Worm (Caenorhabditis elegans): ENCODE data around the gene srbc-42.
"Not testable (repeated sequence)": the region's sequence is repeated elsewhere in the genome, so short reads cannot be mapped to it uniquely, and the experiment has no call there.

srbc-42 gene

DNA sequence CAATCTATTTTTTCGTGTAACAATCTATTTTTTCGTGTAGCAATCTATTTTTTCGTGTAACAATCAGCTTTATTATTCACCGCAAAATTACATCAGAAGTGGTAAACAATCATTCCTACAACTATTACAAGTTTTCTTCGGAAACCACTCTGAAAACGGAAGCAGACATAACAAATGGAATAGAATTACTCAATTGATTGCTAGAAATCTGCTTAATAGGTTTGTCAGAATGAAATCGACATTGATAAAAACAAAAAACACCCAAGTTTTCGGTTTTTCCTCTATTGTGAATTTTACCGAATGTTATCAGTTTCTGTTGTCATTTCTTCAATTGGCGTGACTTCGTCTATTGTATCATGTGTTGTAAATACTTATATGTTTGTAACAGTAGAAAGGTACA, 44.2 kb downstream of the srbc-42 start, which contains the start of gene srbc-20:
Gene srbc-20, plus strand, starts transcription at position 301 of the 400 bp plus-strand sequence.
- no peak for TF ChIP-seq T22C8.4 (GFP tag; IDR thresholded peaks at IDR 0.05)
- TF ChIP-seq ztf-29 (GFP tag; IDR thresholded peaks at IDR 0.05) = no peak
- no peak for TF ChIP-seq flt-1 (GFP tag; IDR thresholded peaks at IDR 0.05)
- TF ChIP-seq med-1 (GFP tag; optimal IDR thresholded peaks at IDR 0.05; ENCODE audit: insufficient read depth) = no peak
- no peak for TF ChIP-seq klf-2 (GFP tag; conservative IDR thresholded peaks at IDR 0.05)
- TF ChIP-seq ztf-23 (GFP tag; IDR thresholded peaks at IDR 0.05) = no peak
- no peak for TF ChIP-seq tab-1 (GFP tag; IDR thresholded peaks at IDR 0.05)
- no peak for TF ChIP-seq cog-1 (tag; optimal IDR thresholded peaks at IDR 0.05)
- no peak for TF ChIP-seq ref-1 (GFP tag; conservative IDR thresholded peaks at IDR 0.05)

DNA sequence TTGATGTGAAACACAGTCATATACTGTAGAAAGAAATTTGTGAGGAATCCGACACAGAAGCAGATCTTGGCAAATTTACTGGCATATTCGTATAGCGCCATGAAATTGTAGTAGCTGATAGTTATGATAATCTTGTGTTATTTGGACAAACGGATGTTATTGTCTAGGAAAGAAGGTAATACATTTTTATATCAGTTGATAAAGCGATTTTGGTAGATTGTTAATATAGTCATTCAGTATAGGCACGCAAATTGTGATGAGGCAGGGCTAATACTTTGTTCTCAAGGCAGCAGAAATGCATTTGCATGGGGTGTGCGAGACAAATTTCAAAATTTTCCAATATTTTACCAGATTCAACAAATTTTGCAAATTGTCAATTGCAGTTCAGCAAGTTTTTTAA, 45.0 kb downstream of the srbc-42 start, which contains the start of gene str-52:
Gene str-52, minus strand, starts transcription at position 101 of the 400 bp plus-strand sequence.
- TF ChIP-seq ztf-23 (GFP tag; IDR thresholded peaks at IDR 0.05) = no peak
- no peak for TF ChIP-seq klf-2 (GFP tag; conservative IDR thresholded peaks at IDR 0.05)
- TF ChIP-seq ztf-29 (GFP tag; IDR thresholded peaks at IDR 0.05) = no peak

DNA sequence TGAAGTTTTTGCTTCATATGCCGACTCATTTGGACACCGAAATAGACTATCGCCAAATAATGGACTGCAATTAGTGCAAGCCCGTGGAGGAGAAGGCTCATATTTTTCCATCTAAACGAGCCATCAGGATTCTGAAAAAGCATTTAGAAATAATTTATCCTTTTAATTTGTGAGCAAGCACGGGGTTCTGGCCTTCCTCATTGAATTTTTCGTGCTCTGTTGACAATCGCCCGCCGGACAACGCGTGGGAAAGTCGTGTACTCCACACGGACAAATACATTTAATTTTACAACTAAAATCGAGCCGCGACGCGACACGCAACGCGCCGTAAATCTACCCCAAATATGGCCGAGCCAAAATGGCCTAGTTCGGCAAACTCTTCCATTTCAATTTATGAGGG, 46.6 kb downstream of the srbc-42 start, which contains the start of gene F22F7.12:
Gene F22F7.12, minus strand, starts transcription at position 101 of the 400 bp plus-strand sequence.
- not testable (repeated sequence) for TF ChIP-seq T22C8.4 (GFP tag; IDR thresholded peaks at IDR 0.05); flt-1 (GFP tag; IDR thresholded peaks at IDR 0.05); med-1 (GFP tag; optimal IDR thresholded peaks at IDR 0.05; ENCODE audit: insufficient read depth)

DNA sequence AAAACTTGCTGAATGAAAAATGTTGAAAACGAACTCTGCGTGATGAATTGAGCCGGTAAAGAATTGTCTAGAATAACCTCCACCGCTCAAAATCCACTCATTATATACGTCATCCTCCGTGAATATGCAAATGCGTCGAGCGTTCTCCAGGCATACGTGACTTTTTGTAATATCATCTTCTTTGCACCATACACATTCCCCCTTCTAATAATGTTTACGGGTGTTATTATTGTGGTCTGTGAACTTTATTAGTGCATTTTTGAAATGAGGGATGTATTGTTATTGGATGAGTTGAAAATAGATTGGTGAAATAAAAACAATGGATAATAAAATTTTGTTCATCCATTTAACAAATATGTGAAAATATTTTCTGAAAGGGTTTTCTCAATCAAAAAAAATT, 51.1 kb downstream of the srbc-42 start, which contains the start of gene F22F7.7:
Gene F22F7.7, minus strand, starts transcription at position 125 of the 400 bp plus-strand sequence.
- TF ChIP-seq flt-1 (GFP tag; IDR thresholded peaks at IDR 0.05) (no peak), ref-1 (GFP tag; conservative IDR thresholded peaks at IDR 0.05) (no peak), tab-1 (GFP tag; IDR thresholded peaks at IDR 0.05) (no peak), klf-2 (GFP tag; conservative IDR thresholded peaks at IDR 0.05) (no peak), cog-1 (tag; optimal IDR thresholded peaks at IDR 0.05) (no peak), ztf-23 (GFP tag; IDR thresholded peaks at IDR 0.05) (no peak)
